Worm (Caenorhabditis elegans) whole organism, mixed stage, embryonic: ENCODE measurements around the gene srw-10.

Source experiments
- hlh-1 ChIP-seq: fragments of 150-350 bp; optimal IDR thresholded peaks from 2 replicates; lab custom pipeline; 2014; ENCODE audit warnings: missing biosample characterization, missing genetic modification reagents, missing genetic modification characterization
- lin-32 ChIP-seq: fragments of 200-800 bp; sonication (Bioruptor generic); optimal IDR thresholded peaks from 2 replicates; lab custom pipeline; 2018; ENCODE audit warnings: mild to moderate bottlenecking, missing genetic modification characterization, missing compliant biosample characterization
- nhr-12 ChIP-seq: fragments of 150-350 bp; optimal IDR thresholded peaks from 2 replicates; lab custom pipeline; 2014; ENCODE audit warnings: missing biosample characterization, missing genetic modification characterization
- nhr-237 ChIP-seq: fragments of 150-350 bp; optimal IDR thresholded peaks from 2 replicates; lab custom pipeline; 2014; ENCODE audit warnings: missing biosample characterization, missing genetic modification characterization
- nhr-28 ChIP-seq: fragments of 150-350 bp; optimal IDR thresholded peaks from 2 replicates; lab custom pipeline; 2014; ENCODE audit warnings: missing biosample characterization, missing genetic modification characterization
- nhr-76 ChIP-seq: sonication (generic microtip); optimal IDR thresholded peaks from 2 replicates; lab custom pipeline; 2017; ENCODE audit warnings: missing biosample characterization, missing genetic modification characterization
- pha-4 ChIP-seq: fragments of 150-350 bp; optimal IDR thresholded peaks from 2 replicates; lab custom pipeline; 2018; ENCODE audit warnings: missing biosample characterization, missing genetic modification reagents, missing genetic modification characterization
- unc-62 ChIP-seq: fragments of 150-350 bp; optimal IDR thresholded peaks from 2 replicates; lab custom pipeline; 2014; ENCODE audit warnings: missing biosample characterization, missing genetic modification reagents, missing genetic modification characterization
- ztf-11 ChIP-seq: fragments of 150-350 bp; optimal IDR thresholded peaks from 2 replicates; lab custom pipeline; 2014; ENCODE audit warnings: missing biosample characterization, missing genetic modification characterization

ce11 chrIII:12779676-12780337 is 24.7 kb downstream of the srw-10 start, which contains the start of gene gab-1:
- TF ChIP-seq nhr-12 (tag; lab: Kevin White, UChicago) (no peak), ztf-11 (tag; lab: Kevin White, UChicago) (no peak), unc-62 (GFP tag; lab: Kevin White, UChicago) (no peak), lin-32 (GFP tag; lab: Kevin White, UChicago) (no peak), nhr-237 (no peak), nhr-28 (tag; lab: Kevin White, UChicago) (no peak), pha-4 (tag; lab: Kevin White, UChicago) (no peak), hlh-1 (tag; lab: Kevin White, UChicago) (no peak), nhr-76 (no peak)
